7 worm cellular contexts compared by ENCODE assay signal in genomic region chrIV:3385337-3386215, ce11.
TF ChIP-seq lines count a peak whose summit lies in the region.

mai-2 (plus strand) TSS chrIV:3385910.

TF ChIP-seq in whole organism, L1 larva, 84 proteins besides CTCF, POLR2A, EP300 and RAD21 (continues in another document):
- TF ChIP-seq ceh-63 (GFP tag; optimal IDR thresholded peaks at IDR 0.05; lab: Kevin White, UChicago): no peak
- TF ChIP-seq ces-1 (GFP tag; optimal IDR thresholded peaks at IDR 0.05; lab: Kevin White, UChicago): no peak
- TF ChIP-seq egl-27 (tag; optimal IDR thresholded peaks at IDR 0.05; lab: Kevin White, UChicago): no peak
- no peak; the same call in 1 of the 2 replicates for TF ChIP-seq grh-1 (GFP tag; IDR thresholded peaks at IDR 0.05; lab: Robert Waterston, UW)
- TF ChIP-seq irx-1 (tag; optimal IDR thresholded peaks at IDR 0.05; lab: Kevin White, UChicago): no peak
- no peak for TF ChIP-seq mab-9 (GFP tag; IDR thresholded peaks at IDR 0.05; lab: Robert Waterston, UW)
- TF ChIP-seq ztf-4 (tag; optimal IDR thresholded peaks at IDR 0.05; lab: Kevin White, UChicago): no peak
- TF ChIP-seq nhr-20 (tag; optimal IDR thresholded peaks at IDR 0.05; lab: Kevin White, UChicago): peak; percentile 66
- TF ChIP-seq unc-86 (tag; optimal IDR thresholded peaks at IDR 0.05; lab: Kevin White, UChicago): peak; percentile 60
- peak; percentile 80 to 83 for TF ChIP-seq lsy-2 (tag; optimal IDR thresholded peaks at IDR 0.05; lab: Kevin White, UChicago)
- peak; percentile 14 for TF ChIP-seq elt-2 (tag; optimal IDR thresholded peaks at IDR 0.05; lab: Kevin White, UChicago)
- TF ChIP-seq ceh-90 (tag; optimal IDR thresholded peaks at IDR 0.05; lab: Kevin White, UChicago): no peak
- TF ChIP-seq tbx-2 (tag; optimal IDR thresholded peaks at IDR 0.05; lab: Kevin White, UChicago): peak; percentile 64

TF ChIP-seq in whole organism, L2 larva, 48 proteins besides CTCF, POLR2A, EP300 and RAD21 (continues in another document):
- TF ChIP-seq F13H6.1 (tag; optimal IDR thresholded peaks at IDR 0.05; lab: Kevin White, UChicago) (peak; percentile 51), ama-1 (optimal IDR thresholded peaks at IDR 0.05; lab: Kevin White, UChicago) (peak; percentile 52), mdl-1 (tag; optimal IDR thresholded peaks at IDR 0.05; lab: Kevin White, UChicago) (peak in 1 of 2 experiments; percentile 16), nhr-77 (tag; optimal IDR thresholded peaks at IDR 0.05; lab: Kevin White, UChicago) (no peak), ztf-1 (GFP tag; conservative IDR thresholded peaks at IDR 0.05; lab: Robert Waterston, UW) (no peak), blmp-1 (tag; optimal IDR thresholded peaks at IDR 0.05; lab: Kevin White, UChicago; ENCODE audit: insufficient read depth) (peak; percentile 42), nhr-12 (tag; optimal IDR thresholded peaks at IDR 0.05; lab: Kevin White, UChicago) (no peak), lsy-2 (tag; optimal IDR thresholded peaks at IDR 0.05; lab: Kevin White, UChicago) (peak; percentile 75 to 81), sma-9 (GFP tag; optimal IDR thresholded peaks at IDR 0.05; lab: Kevin White, UChicago) (peak; percentile 25), sma-9 (tag; optimal IDR thresholded peaks at IDR 0.05; lab: Kevin White, UChicago) (no peak), nhr-6 (tag; optimal IDR thresholded peaks at IDR 0.05; lab: Kevin White, UChicago) (no peak), lin-11 (tag; optimal IDR thresholded peaks at IDR 0.05; lab: Kevin White, UChicago) (peak; percentile 48), gmeb-1 (tag; optimal IDR thresholded peaks at IDR 0.05; lab: Kevin White, UChicago) (peak; percentile 90)

TF ChIP-seq in whole organism, L3 larva, 47 proteins besides CTCF, POLR2A, EP300 and RAD21 (continues in another document):
- TF ChIP-seq hmg-11 (tag; optimal IDR thresholded peaks at IDR 0.05; lab: Kevin White, UChicago) (peak; percentile 60), lin-15B (tag; optimal IDR thresholded peaks at IDR 0.05; lab: Kevin White, UChicago) (peak; percentile 72), nfya-1 (tag; optimal IDR thresholded peaks at IDR 0.05; lab: Kevin White, UChicago; ENCODE audit: insufficient read depth) (peak; percentile 76), nhr-237 (tag; optimal IDR thresholded peaks at IDR 0.05; lab: Kevin White, UChicago) (no peak), egl-5 (tag; optimal IDR thresholded peaks at IDR 0.05; lab: Kevin White, UChicago) (no peak), lin-39 (tag; optimal IDR thresholded peaks at IDR 0.05; lab: Kevin White, UChicago) (no peak), jun-1 (tag; optimal IDR thresholded peaks at IDR 0.05; lab: Kevin White, UChicago) (peak; percentile 57), lsy-12 (tag; optimal IDR thresholded peaks at IDR 0.05; lab: Kevin White, UChicago) (peak; percentile 48), nhr-12 (tag; optimal IDR thresholded peaks at IDR 0.05; lab: Kevin White, UChicago) (no peak), fkh-2 (tag; optimal IDR thresholded peaks at IDR 0.05; lab: Kevin White, UChicago) (no peak), unc-39 (tag; optimal IDR thresholded peaks at IDR 0.05; lab: Kevin White, UChicago) (no peak), fos-1 (tag; optimal IDR thresholded peaks at IDR 0.05; lab: Kevin White, UChicago) (no peak), pha-4 (tag; optimal IDR thresholded peaks at IDR 0.05; lab: Kevin White, UChicago) (peak; percentile 77), elt-2 (tag; optimal IDR thresholded peaks at IDR 0.05; lab: Kevin White, UChicago) (peak; percentile 22)

TF ChIP-seq in whole organism, L4 larva, 104 proteins besides CTCF, POLR2A, EP300 and RAD21 (continues in another document):
- peak; percentile 53 for TF ChIP-seq hmg-1.1 (GFP tag; IDR thresholded peaks at IDR 0.05; lab: Robert Waterston, UW)
- TF ChIP-seq F26F4.8 (GFP tag; conservative IDR thresholded peaks at IDR 0.05; lab: Robert Waterston, UW): no peak
- peak; percentile 6 for TF ChIP-seq rbr-2 (tag; optimal IDR thresholded peaks at IDR 0.05; lab: Kevin White, UChicago)
- TF ChIP-seq daf-16 (GFP tag; optimal IDR thresholded peaks at IDR 0.05; lab: Kevin White, UChicago): no peak
- TF ChIP-seq daf-16 (tag; optimal IDR thresholded peaks at IDR 0.05; lab: Kevin White, UChicago): peak; percentile 77
- TF ChIP-seq php-3 (GFP tag; IDR thresholded peaks at IDR 0.05; lab: Robert Waterston, UW): 0 out of 2 replicates have a peak, but pooled peaks have one; percentile 38
- peak; percentile 62; the same call in 1 of the 2 replicates for TF ChIP-seq pha-4 (GFP tag; IDR thresholded peaks at IDR 0.05; lab: Robert Waterston, UW)
- TF ChIP-seq pha-4 (tag; optimal IDR thresholded peaks at IDR 0.05; lab: Kevin White, UChicago): no peak
- peak in 1 of 2 experiments; percentile 14 for TF ChIP-seq mdl-1 (tag; optimal IDR thresholded peaks at IDR 0.05; lab: Kevin White, UChicago)
- peak; percentile 18 for TF ChIP-seq mep-1 (tag; optimal IDR thresholded peaks at IDR 0.05; lab: Kevin White, UChicago)
- TF ChIP-seq pqm-1 (tag; optimal IDR thresholded peaks at IDR 0.05; lab: Kevin White, UChicago): no peak
- peak; percentile 42 for TF ChIP-seq nhr-6 (tag; optimal IDR thresholded peaks at IDR 0.05; lab: Kevin White, UChicago)
- no peak for TF ChIP-seq tra-1 (GFP tag; IDR thresholded peaks at IDR 0.05; lab: Robert Waterston, UW)

TF ChIP-seq in whole organism, late embryonic, 69 proteins besides CTCF, POLR2A, EP300 and RAD21:
- no peak for TF ChIP-seq che-1 (tag; optimal IDR thresholded peaks at IDR 0.05; lab: Kevin White, UChicago)
- TF ChIP-seq C38D4.7 (GFP tag; optimal IDR thresholded peaks at IDR 0.05; lab: Kevin White, UChicago): no peak
- TF ChIP-seq nfya-1 (tag; optimal IDR thresholded peaks at IDR 0.05; lab: Kevin White, UChicago): peak; percentile 28
- TF ChIP-seq hlh-30 (tag; optimal IDR thresholded peaks at IDR 0.05; lab: Kevin White, UChicago; ENCODE audit: insufficient read depth): peak; percentile 91

TF ChIP-seq in whole organism, mixed stage, embryonic, 35 proteins besides CTCF, POLR2A, EP300 and RAD21:
- TF ChIP-seq unc-120 (tag; optimal IDR thresholded peaks at IDR 0.05; lab: Kevin White, UChicago; ENCODE audit: poor library complexity, severe bottlenecking) (peak; percentile 73), pha-4 (tag; optimal IDR thresholded peaks at IDR 0.05; lab: Kevin White, UChicago) (peak; percentile 59), mep-1 (tag; optimal IDR thresholded peaks at IDR 0.05; lab: Kevin White, UChicago) (peak; percentile 51), hlh-1 (tag; optimal IDR thresholded peaks at IDR 0.05; lab: Kevin White, UChicago) (no peak), lin-13 (tag; optimal IDR thresholded peaks at IDR 0.05; lab: Kevin White, UChicago) (peak; percentile 14), lsy-2 (tag; optimal IDR thresholded peaks at IDR 0.05; lab: Kevin White, UChicago) (peak; percentile 57), nhr-2 (tag; optimal IDR thresholded peaks at IDR 0.05; lab: Kevin White, UChicago) (peak; percentile 1), nhr-237 (tag; optimal IDR thresholded peaks at IDR 0.05; lab: Kevin White, UChicago) (peak; percentile 15), sptf-1 (tag; optimal IDR thresholded peaks at IDR 0.05; lab: Kevin White, UChicago) (peak; percentile 28), ces-1 (GFP tag; optimal IDR thresholded peaks at IDR 0.05; lab: Kevin White, UChicago) (peak; percentile 34), ztf-11 (tag; optimal IDR thresholded peaks at IDR 0.05; lab: Kevin White, UChicago) (no peak), nhr-28 (tag; optimal IDR thresholded peaks at IDR 0.05; lab: Kevin White, UChicago) (no peak)

TF ChIP-seq in whole organism, young adult, 124 proteins besides CTCF, POLR2A, EP300 and RAD21 (continues in another document):
- TF ChIP-seq ztf-18 (tag; optimal IDR thresholded peaks at IDR 0.05; lab: Kevin White, UChicago): no peak
- peak; percentile 24; the same call in 1 of the 2 replicates for TF ChIP-seq F33H1.4 (GFP tag; IDR thresholded peaks at IDR 0.05; lab: Robert Waterston, UW)
- TF ChIP-seq T07F8.4 (tag; optimal IDR thresholded peaks at IDR 0.05; lab: Kevin White, UChicago): no peak
- TF ChIP-seq F57C9.4 (tag; optimal IDR thresholded peaks at IDR 0.05; lab: Kevin White, UChicago): no peak
- peak; percentile 6 for TF ChIP-seq efl-1 (GFP tag; optimal IDR thresholded peaks at IDR 0.05; lab: Kevin White, UChicago)
- no peak for TF ChIP-seq sea-2 (GFP tag; IDR thresholded peaks at IDR 0.05; lab: Robert Waterston, UW)
- 0 out of 2 replicates have a peak, but pooled peaks have one; percentile 10 for TF ChIP-seq attf-3 (GFP tag; conservative IDR thresholded peaks at IDR 0.05; lab: Robert Waterston, UW)
- no peak for TF ChIP-seq atf-7 (tag; optimal IDR thresholded peaks at IDR 0.05; lab: Kevin White, UChicago)
- TF ChIP-seq dox-1 (GFP tag; IDR thresholded peaks at IDR 0.05; lab: Robert Waterston, UW): no peak; the same call in 1 of the 2 replicates
- no peak for TF ChIP-seq cebp-1 (GFP tag; IDR thresholded peaks at IDR 0.05; lab: Robert Waterston, UW)
- peak; percentile 41 for TF ChIP-seq cebp-1 (tag; optimal IDR thresholded peaks at IDR 0.05; lab: Kevin White, UChicago)
- TF ChIP-seq nfya-2 (GFP tag; IDR thresholded peaks at IDR 0.05; lab: Robert Waterston, UW): no peak
- TF ChIP-seq repo-1 (tag; optimal IDR thresholded peaks at IDR 0.05; lab: Kevin White, UChicago): no peak
- TF ChIP-seq snpc-3.4 (tag; optimal IDR thresholded peaks at IDR 0.05; lab: Kevin White, UChicago): no peak
- TF ChIP-seq hmg-1.2 (GFP tag; IDR thresholded peaks at IDR 0.05; lab: Robert Waterston, UW): peak; percentile 41
- no peak for TF ChIP-seq ceh-40 (GFP tag; IDR thresholded peaks at IDR 0.05; lab: Robert Waterston, UW)
- TF ChIP-seq unc-130 (GFP tag; optimal IDR thresholded peaks at IDR 0.05; lab: Kevin White, UChicago): no peak
- TF ChIP-seq madf-8 (GFP tag; conservative IDR thresholded peaks at IDR 0.05; lab: Robert Waterston, UW): no peak
- TF ChIP-seq ztf-22 (GFP tag; optimal IDR thresholded peaks at IDR 0.05; lab: Kevin White, UChicago): no peak
- no peak for TF ChIP-seq bed-1 (GFP tag; IDR thresholded peaks at IDR 0.05; lab: Robert Waterston, UW)
- no peak for TF ChIP-seq cebp-2 (GFP tag; IDR thresholded peaks at IDR 0.05; lab: Robert Waterston, UW)
- TF ChIP-seq hlh-12 (tag; optimal IDR thresholded peaks at IDR 0.05; lab: Kevin White, UChicago): no peak
- peak; percentile 67 for TF ChIP-seq ama-1 (optimal IDR thresholded peaks at IDR 0.05; lab: Kevin White, UChicago)
- TF ChIP-seq ama-1 (GFP tag; optimal IDR thresholded peaks at IDR 0.05; lab: Kevin White, UChicago): no peak
- no peak for TF ChIP-seq B0336.3 (GFP tag; IDR thresholded peaks at IDR 0.05; lab: Robert Waterston, UW)
- TF ChIP-seq rcor-1 (GFP tag; IDR thresholded peaks at IDR 0.05; lab: Robert Waterston, UW): no peak
- peak; percentile 61 for TF ChIP-seq lin-54 (GFP tag; optimal IDR thresholded peaks at IDR 0.05; lab: Kevin White, UChicago)
- TF ChIP-seq zim-3 (tag; optimal IDR thresholded peaks at IDR 0.05; lab: Kevin White, UChicago): no peak
- peak; percentile 86 for TF ChIP-seq zfh-2 (GFP tag; conservative IDR thresholded peaks at IDR 0.05; lab: Robert Waterston, UW)
- TF ChIP-seq Y79H2A.3 (GFP tag; conservative IDR thresholded peaks at IDR 0.05; lab: Robert Waterston, UW): no peak
- TF ChIP-seq lin-35 (GFP tag; optimal IDR thresholded peaks at IDR 0.05; lab: Kevin White, UChicago): peak in 1 of 3 experiments; percentile 82
